Fruit fly (Drosophila melanogaster) whole organism, embryonic: Measurements from ENCODE around the gene Bet3.

Source experiments
- BEAF-32 ChIP-seq: fragments of 200-800 bp; sonication (Bioruptor generic); optimal IDR thresholded peaks from 3 replicates; lab custom pipeline; 2017; ENCODE audit warnings: missing biosample characterization, missing genetic modification characterization, mild to moderate bottlenecking, moderate library complexity, missing genetic modification reagents
- CG10462 ChIP-seq: fragments of 200-800 bp; sonication (Bioruptor generic); optimal IDR thresholded peaks from 2 replicates; lab custom pipeline; 2016; ENCODE audit warnings: missing biosample characterization, missing genetic modification characterization
- CG10654 ChIP-seq: fragments of 200-800 bp; sonication (Bioruptor generic); optimal IDR thresholded peaks from 2 replicates; lab custom pipeline; 2016; ENCODE audit warnings: missing biosample characterization, missing genetic modification characterization
- CG11560 ChIP-seq: fragments of 200-800 bp; sonication (Bioruptor generic); IDR thresholded peaks from 3 replicates; pipeline ENCODE4 v1.3.6; 2022; ENCODE audit warnings: missing biosample characterization, missing genetic modification characterization
- CG12219 ChIP-seq: fragments of 200-800 bp; sonication (Bioruptor generic); optimal IDR thresholded peaks from 3 replicates; lab custom pipeline; 2018; ENCODE audit warnings: missing biosample characterization, mild to moderate bottlenecking, missing genetic modification characterization
- CG13123 ChIP-seq: fragments of 200-800 bp; sonication (Bioruptor generic); optimal IDR thresholded peaks from 2 replicates; lab custom pipeline; 2016; ENCODE audit warnings: missing biosample characterization, missing genetic modification characterization
- CG13894 ChIP-seq: fragments of 200-800 bp; sonication (Bioruptor generic); optimal IDR thresholded peaks from 3 replicates; lab custom pipeline; 2018; ENCODE audit warnings: missing biosample characterization, mild to moderate bottlenecking, missing genetic modification characterization, moderate library complexity
- CG14710 ChIP-seq: fragments of 200-800 bp; sonication (Bioruptor generic); optimal IDR thresholded peaks from 3 replicates; lab custom pipeline; 2019; ENCODE audit warnings: missing biosample characterization, mild to moderate bottlenecking, missing genetic modification characterization, moderate library complexity
- CG16779 ChIP-seq: fragments of 200-800 bp; sonication (Bioruptor generic); IDR thresholded peaks from 2 replicates; pipeline ENCODE4 v1.3.6; 2022; ENCODE audit warnings: missing biosample characterization, missing genetic modification characterization
- CG17912 ChIP-seq: fragments of 200-800 bp; sonication (Bioruptor generic); optimal IDR thresholded peaks from 2 replicates; lab custom pipeline; 2018; ENCODE audit warnings: missing biosample characterization, mild to moderate bottlenecking, missing genetic modification characterization
- CG1832 ChIP-seq: fragments of 200-800 bp; sonication (Bioruptor generic); optimal IDR thresholded peaks from 2 replicates; lab custom pipeline; 2017; ENCODE audit warnings: missing biosample characterization, mild to moderate bottlenecking, missing genetic modification characterization, inconsistent platforms
- CG18764 ChIP-seq: fragments of 200-800 bp; sonication (Bioruptor generic); optimal IDR thresholded peaks from 3 replicates; lab custom pipeline; 2016; ENCODE audit warnings: missing biosample characterization, missing genetic modification characterization
- CG2129 ChIP-seq: fragments of 200-800 bp; sonication (Bioruptor generic); IDR thresholded peaks from 2 replicates; pipeline ENCODE4 v1.3.6; 2022; ENCODE audit warnings: missing biosample characterization, missing genetic modification characterization; ENCODE audit not compliant: partially characterized antibody
- CG31388 ChIP-seq: fragments of 200-800 bp; sonication (Bioruptor generic); optimal IDR thresholded peaks from 2 replicates; lab custom pipeline; 2016; ENCODE audit warnings: missing biosample characterization, missing genetic modification characterization
- CG33213 ChIP-seq: fragments of 200-800 bp; sonication (Bioruptor generic); optimal IDR thresholded peaks from 3 replicates; lab custom pipeline; 2016; ENCODE audit warnings: missing biosample characterization, missing genetic modification characterization
- CG34224 ChIP-seq: fragments of 200-800 bp; sonication (Bioruptor generic); IDR thresholded peaks from 3 replicates; pipeline ENCODE4 v1.3.6; 2022; ENCODE audit warnings: missing biosample characterization, missing genetic modification characterization; ENCODE audit not compliant: partially characterized antibody
- CG4328 ChIP-seq: fragments of 200-800 bp; sonication (Bioruptor generic); optimal IDR thresholded peaks from 3 replicates; lab custom pipeline; 2017; ENCODE audit warnings: missing biosample characterization, missing genetic modification reagents, missing genetic modification characterization
- CG43689 ChIP-seq: fragments of 200-800 bp; sonication (Bioruptor generic); IDR thresholded peaks from 2 replicates; pipeline ENCODE4 v1.3.6; 2022; ENCODE audit warnings: missing biosample characterization, missing genetic modification characterization
- CG6254 ChIP-seq: fragments of 200-800 bp; sonication (Bioruptor generic); optimal IDR thresholded peaks from 3 replicates; lab custom pipeline; 2017; ENCODE audit warnings: mild to moderate bottlenecking, missing biosample characterization, missing genetic modification reagents, missing genetic modification characterization
- CG6854 ChIP-seq: fragments of 200-800 bp; sonication (Bioruptor generic); optimal IDR thresholded peaks from 3 replicates; lab custom pipeline; 2017; ENCODE audit warnings: missing biosample characterization, mild to moderate bottlenecking, missing genetic modification characterization
- CG8290 ChIP-seq, 3 experiments: fragments of 200-800 bp; sonication (Bioruptor generic); optimal IDR thresholded peaks; 2 replicates each; lab custom pipeline; 2016 to 2019; ENCODE audit warnings: missing biosample characterization in 3 of 3, missing genetic modification characterization in 3 of 3, mild to moderate bottlenecking in 2 of 3, moderate library complexity in 1 of 3
- CG8478 ChIP-seq: fragments of >200 bp; optimal IDR thresholded peaks from 2 replicates; lab custom pipeline; 2018
- Chrac-16 ChIP-seq: fragments of 200-800 bp; sonication (Bioruptor generic); optimal IDR thresholded peaks from 3 replicates; lab custom pipeline; 2016; ENCODE audit warnings: missing biosample characterization, missing genetic modification characterization
- Doc3 ChIP-seq: fragments of 200-800 bp; sonication (Bioruptor generic); IDR thresholded peaks from 3 replicates; pipeline ENCODE4 v1.3.6; 2022; ENCODE audit warnings: missing biosample characterization, missing genetic modification characterization; ENCODE audit not compliant: partially characterized antibody
- E2f2 ChIP-seq: fragments of 200-800 bp; sonication (Bioruptor generic); IDR thresholded peaks from 2 replicates; pipeline ENCODE4 v1.3.6; 2022; ENCODE audit warnings: missing biosample characterization, missing genetic modification characterization
- Fer1 ChIP-seq: fragments of 200-800 bp; sonication (Bioruptor generic); optimal IDR thresholded peaks from 2 replicates; lab custom pipeline; 2017; ENCODE audit warnings: missing biosample characterization, mild to moderate bottlenecking, missing genetic modification characterization
- Fer2 ChIP-seq: fragments of 200-800 bp; sonication (Bioruptor generic); optimal IDR thresholded peaks from 2 replicates; lab custom pipeline; 2018; ENCODE audit warnings: missing biosample characterization, mild to moderate bottlenecking, missing genetic modification characterization, moderate library complexity
- Gug ChIP-seq: fragments of 200-800 bp; sonication (Bioruptor generic); IDR thresholded peaks from 4 replicates; pipeline ENCODE4 v1.3.6; 2022; ENCODE audit warnings: missing biosample characterization, missing genetic modification characterization
- MTF-1 ChIP-seq: fragments of 200-800 bp; sonication (Bioruptor generic); optimal IDR thresholded peaks from 2 replicates; lab custom pipeline; 2018; ENCODE audit warnings: missing biosample characterization, mild to moderate bottlenecking, missing genetic modification characterization, borderline replicate concordance
- Myb ChIP-seq: fragments of 200-800 bp; sonication (Bioruptor generic); optimal IDR thresholded peaks from 2 replicates; lab custom pipeline; 2016; ENCODE audit warnings: missing biosample characterization, missing genetic modification characterization
- Opbp ChIP-seq: fragments of 200-800 bp; sonication (Bioruptor generic); IDR thresholded peaks from 3 replicates; pipeline ENCODE4 v1.3.6; 2022; ENCODE audit warnings: missing biosample characterization, missing genetic modification characterization; ENCODE audit not compliant: partially characterized antibody
- Ptx1 ChIP-seq: fragments of 200-800 bp; sonication (Bioruptor generic); IDR thresholded peaks from 2 replicates; pipeline ENCODE4 v1.3.6; 2022; ENCODE audit warnings: missing biosample characterization, missing genetic modification characterization
- Scr ChIP-seq: fragments of 200-800 bp; sonication (Bioruptor generic); IDR thresholded peaks from 2 replicates; pipeline ENCODE4 v1.3.6; 2022; ENCODE audit warnings: missing biosample characterization, missing genetic modification characterization; ENCODE audit not compliant: partially characterized antibody
- Ssrp ChIP-seq: fragments of 200-800 bp; sonication (Bioruptor generic); optimal IDR thresholded peaks from 2 replicates; lab custom pipeline; 2018; ENCODE audit warnings: missing biosample characterization, mild to moderate bottlenecking, missing genetic modification characterization, moderate library complexity
- TFAM ChIP-seq: fragments of 200-800 bp; sonication (Bioruptor generic); optimal IDR thresholded peaks from 2 replicates; lab custom pipeline; 2017; ENCODE audit warnings: missing biosample characterization, missing genetic modification characterization, inconsistent platforms
- abd-A ChIP-seq: fragments of 200-800 bp; sonication (Bioruptor generic); optimal IDR thresholded peaks from 3 replicates; lab custom pipeline; 2019; ENCODE audit warnings: missing biosample characterization, mild to moderate bottlenecking, missing genetic modification characterization, moderate library complexity
- ato ChIP-seq: fragments of 200-800 bp; sonication (Bioruptor generic); IDR thresholded peaks from 2 replicates; pipeline ENCODE4 v1.3.6; 2022; ENCODE audit warnings: missing biosample characterization, missing genetic modification characterization; ENCODE audit not compliant: partially characterized antibody
- bigmax ChIP-seq: fragments of 200-800 bp; sonication (Bioruptor generic); optimal IDR thresholded peaks from 2 replicates; lab custom pipeline; 2018; ENCODE audit warnings: missing biosample characterization, mild to moderate bottlenecking, missing genetic modification characterization
- bsh ChIP-seq, 2 experiments: fragments of 200-800 bp; sonication (Bioruptor generic); optimal IDR thresholded peaks; 2 replicates each; lab custom pipeline; 2017 to 2018; ENCODE audit warnings: mild to moderate bottlenecking in 2 of 2, missing biosample characterization in 2 of 2, missing genetic modification characterization in 2 of 2, moderate library complexity in 1 of 2
- cas ChIP-seq: fragments of 200-800 bp; sonication (Bioruptor generic); IDR thresholded peaks from 2 replicates; pipeline ENCODE4 v1.3.6; 2022; ENCODE audit warnings: missing biosample characterization, missing genetic modification characterization
- dm ChIP-seq: fragments of 200-800 bp; sonication (Bioruptor generic); optimal IDR thresholded peaks from 3 replicates; lab custom pipeline; 2016; ENCODE audit warnings: missing biosample characterization, missing genetic modification characterization
- ftz-f1 ChIP-seq: fragments of 200-800 bp; sonication (Bioruptor generic); optimal IDR thresholded peaks from 2 replicates; lab custom pipeline; 2016; ENCODE audit warnings: missing biosample characterization, missing genetic modification characterization
- kah ChIP-seq: fragments of 200-800 bp; sonication (Bioruptor generic); optimal IDR thresholded peaks from 2 replicates; lab custom pipeline; 2018; ENCODE audit warnings: missing biosample characterization, mild to moderate bottlenecking, missing genetic modification characterization
- nerfin-1 ChIP-seq: fragments of 200-800 bp; sonication (Bioruptor generic); optimal IDR thresholded peaks from 3 replicates; lab custom pipeline; 2019; ENCODE audit warnings: missing biosample characterization, mild to moderate bottlenecking, missing genetic modification characterization, moderate library complexity
- sim ChIP-seq: fragments of 200-800 bp; sonication (Bioruptor generic); IDR thresholded peaks from 2 replicates; pipeline ENCODE4 v1.3.6; 2022; ENCODE audit warnings: missing biosample characterization, missing genetic modification characterization
- sr ChIP-seq: fragments of 200-800 bp; sonication (Bioruptor generic); IDR thresholded peaks from 3 replicates; pipeline ENCODE4 v1.3.6; 2022; ENCODE audit warnings: missing biosample characterization, missing genetic modification characterization
- stwl ChIP-seq: fragments of 200-800 bp; sonication (Bioruptor generic); optimal IDR thresholded peaks from 3 replicates; lab custom pipeline; 2018; ENCODE audit warnings: missing biosample characterization, mild to moderate bottlenecking, missing genetic modification characterization, moderate library complexity

The Bet3 gene

dm6 chr3L:9429665-9430607 lies 12.1 kb downstream of the Bet3 start, which contains the start of the genes RpS17 and MTF-1 (continued):
- TF ChIP-seq Fer1 (GFP tag; lab: Kevin White, UChicago) (peak; percentile 61), CG31388 (GFP tag; lab: Kevin White, UChicago) (no peak), Doc3 (GFP tag; lab: Robert Waterston, UW) (no peak), Scr (no peak; the same call in 1 of the 2 replicates), CG11560 (no peak), CG1832 (no peak), ato (GFP tag; lab: Robert Waterston, UW) (no peak), CG10462 (GFP tag; lab: Kevin White, UChicago) (no peak), sr (GFP tag; lab: Robert Waterston, UW) (peak; percentile 48), Ptx1 (GFP tag; lab: Robert Waterston, UW) (peak; percentile 33; the same call in 1 of the 2 replicates), CG16779 (GFP tag; lab: Robert Waterston, UW) (no peak), bsh (GFP tag; optimal IDR thresholded peaks at IDR 0.05; lab: Kevin White, UChicago) (peak; percentile 45 to 49), E2f2 (GFP tag; lab: Robert Waterston, UW) (peak; percentile 32; the same call in 1 of the 2 replicates), Myb (GFP tag; lab: Kevin White, UChicago) (no peak), CG18764 (GFP tag; lab: Kevin White, UChicago) (no peak), stwl (tag; lab: Kevin White, UChicago) (peak; percentile 39), Opbp (GFP tag; lab: Robert Waterston, UW) (no peak), Fer2 (tag; lab: Kevin White, UChicago) (no peak), abd-A (no peak), CG13894 (tag; lab: Kevin White, UChicago) (peak; percentile 28), TFAM (no peak), CG12219 (GFP tag; lab: Kevin White, UChicago) (peak; percentile 45), CG10654 (GFP tag; lab: Kevin White, UChicago) (no peak), dm (peak; percentile 66), Chrac-16 (GFP tag; lab: Kevin White, UChicago) (no peak), BEAF-32 (GFP tag; lab: Kevin White, UChicago) (peak; percentile 44), Ssrp (tag; lab: Kevin White, UChicago) (no peak), CG4328 (GFP tag; lab: Kevin White, UChicago) (peak; percentile 63), MTF-1 (GFP tag; lab: Kevin White, UChicago) (peak; percentile 93), CG2129 (GFP tag; lab: Robert Waterston, UW) (no peak), kah (peak; percentile 57), CG6854 (peak; percentile 41), ftz-f1 (GFP tag; lab: Kevin White, UChicago) (no peak), CG17912 (GFP tag; lab: Kevin White, UChicago) (peak; percentile 78), bigmax (GFP tag; lab: Kevin White, UChicago) (no peak), CG6254 (GFP tag; lab: Kevin White, UChicago) (no peak), CG43689 (GFP tag; lab: Robert Waterston, UW) (no peak), CG33213 (GFP tag; lab: Kevin White, UChicago) (peak; percentile 57), CG14710 (tag; lab: Kevin White, UChicago) (peak; percentile 58), sim (GFP tag; lab: Robert Waterston, UW) (0 out of 2 replicates have a peak, but pooled peaks have one; percentile 16), nerfin-1 (tag; lab: Kevin White, UChicago) (peak; percentile 53), cas (GFP tag; lab: Robert Waterston, UW) (no peak), Gug (GFP tag; lab: Robert Waterston, UW) (no peak), CG34224 (no peak), CG13123 (GFP tag; lab: Kevin White, UChicago) (peak; percentile 24), CG8290 (GFP tag; optimal IDR thresholded peaks at IDR 0.05; lab: Kevin White, UChicago) (peak; percentile 0), CG8290 (tag; optimal IDR thresholded peaks at IDR 0.05; lab: Kevin White, UChicago) (peak in 1 of 2 experiments; percentile 53), CG8478 (lab: Kevin White, UChicago) (no peak)
